ENCODE assay signal across 3 worm cellular contexts in the genomic region with DNA sequence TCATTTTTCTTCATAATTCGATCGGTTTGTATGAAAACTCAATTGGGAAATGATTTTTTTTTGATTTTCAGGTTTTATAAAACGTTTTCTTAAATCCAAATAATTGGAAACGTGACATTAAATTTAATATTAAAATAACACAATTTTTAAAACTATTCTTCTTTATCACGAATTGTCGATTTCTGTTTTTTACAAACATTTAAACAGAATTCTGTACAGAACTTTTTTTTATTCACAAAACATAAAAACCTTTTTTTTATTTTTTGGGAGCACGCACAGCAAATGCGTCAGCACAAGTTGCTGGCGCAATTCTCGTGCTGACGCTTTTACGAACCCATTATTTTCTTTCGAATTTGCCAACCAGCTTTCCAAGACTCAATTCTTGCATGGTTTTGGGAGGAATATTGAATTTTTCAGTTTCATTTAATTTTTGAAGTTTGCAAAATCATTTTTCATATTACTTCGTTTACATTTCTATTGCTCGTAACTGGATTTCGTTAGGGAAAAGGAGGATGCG.
TF ChIP-seq lines count a peak whose summit lies in the region.

A gene (minus strand): TSS at position 51 of the 517 bp plus-strand sequence.

TF ChIP-seq in whole organism, L2 larva, 48 proteins besides CTCF, POLR2A, EP300 and RAD21 (continued from another document):
- TF ChIP-seq lin-13 (GFP tag; optimal IDR thresholded peaks at IDR 0.05; lab: Kevin White, UChicago) (peak; percentile 71), crh-2 (tag; optimal IDR thresholded peaks at IDR 0.05; lab: Kevin White, UChicago) (peak; percentile 94), lsy-2 (tag; optimal IDR thresholded peaks at IDR 0.05; lab: Kevin White, UChicago) (peak; percentile 72 to 87), nhr-6 (tag; optimal IDR thresholded peaks at IDR 0.05; lab: Kevin White, UChicago) (peak; percentile 43), fos-1 (tag; optimal IDR thresholded peaks at IDR 0.05; lab: Kevin White, UChicago) (peak; percentile 46), ztf-1 (GFP tag; conservative IDR thresholded peaks at IDR 0.05; lab: Robert Waterston, UW) (no peak), gmeb-1 (tag; optimal IDR thresholded peaks at IDR 0.05; lab: Kevin White, UChicago) (peak; percentile 83), R02D3.7 (tag; optimal IDR thresholded peaks at IDR 0.05; lab: Kevin White, UChicago) (no peak)
TF ChIP-seq in whole organism, L2 larva: peak in this region for 19.

TF ChIP-seq in whole organism, L4 larva, 104 proteins besides CTCF, POLR2A, EP300 and RAD21 (continued from another document and continues in another):
- TF ChIP-seq mdt-29 (GFP tag; IDR thresholded peaks at IDR 0.05; lab: Robert Waterston, UW) (no peak), skn-1 (tag; optimal IDR thresholded peaks at IDR 0.05; lab: Kevin White, UChicago) (no peak), ceh-62 (tag; optimal IDR thresholded peaks at IDR 0.05; lab: Kevin White, UChicago) (no peak), tag-97 (GFP tag; IDR thresholded peaks at IDR 0.05; lab: Robert Waterston, UW) (no peak), ZK337.2 (GFP tag; IDR thresholded peaks at IDR 0.05; lab: Robert Waterston, UW) (no peak), pha-4 (GFP tag; IDR thresholded peaks at IDR 0.05; lab: Robert Waterston, UW) (no peak), pha-4 (tag; optimal IDR thresholded peaks at IDR 0.05; lab: Kevin White, UChicago) (peak; percentile 53), T26A8.4 (GFP tag; IDR thresholded peaks at IDR 0.05; lab: Robert Waterston, UW) (peak; percentile 40; the same call in 1 of the 2 replicates), tra-1 (GFP tag; IDR thresholded peaks at IDR 0.05; lab: Robert Waterston, UW) (no peak), nhr-6 (tag; optimal IDR thresholded peaks at IDR 0.05; lab: Kevin White, UChicago) (peak; percentile 17), nhr-25 (tag; optimal IDR thresholded peaks at IDR 0.05; lab: Kevin White, UChicago; ENCODE audit: borderline replicate concordance, insufficient read depth) (peak; percentile 16), egl-27 (tag; optimal IDR thresholded peaks at IDR 0.05; lab: Kevin White, UChicago) (no peak), unc-130 (GFP tag; optimal IDR thresholded peaks at IDR 0.05; lab: Kevin White, UChicago) (peak; percentile 21), nhr-28 (tag; optimal IDR thresholded peaks at IDR 0.05; lab: Kevin White, UChicago) (peak; percentile 44), egl-43 (GFP tag; IDR thresholded peaks at IDR 0.05; lab: Robert Waterston, UW) (no peak), F37D6.2 (tag; optimal IDR thresholded peaks at IDR 0.05; lab: Kevin White, UChicago) (peak; percentile 30), F49E8.2 (tag; optimal IDR thresholded peaks at IDR 0.05; lab: Kevin White, UChicago; ENCODE audit: borderline replicate concordance) (no peak), lin-13 (GFP tag; optimal IDR thresholded peaks at IDR 0.05; lab: Kevin White, UChicago) (no peak), dmd-8 (GFP tag; IDR thresholded peaks at IDR 0.05; lab: Robert Waterston, UW) (no peak), nhr-42 (GFP tag; IDR thresholded peaks at IDR 0.05; lab: Robert Waterston, UW) (no peak), fkh-10 (GFP tag; optimal IDR thresholded peaks at IDR 0.05; lab: Kevin White, UChicago) (peak; percentile 30), ztf-7 (tag; optimal IDR thresholded peaks at IDR 0.05; lab: Kevin White, UChicago) (peak; percentile 54), ceh-28 (tag; optimal IDR thresholded peaks at IDR 0.05; lab: Kevin White, UChicago) (no peak), nhr-11 (tag; optimal IDR thresholded peaks at IDR 0.05; lab: Kevin White, UChicago) (no peak), zip-11 (GFP tag; IDR thresholded peaks at IDR 0.05; lab: Robert Waterston, UW) (no peak), aha-1 (tag; lab: Kevin White, UChicago) (no peak), ceh-20 (GFP tag; IDR thresholded peaks at IDR 0.05; lab: Robert Waterston, UW) (no peak), ceh-32 (tag; optimal IDR thresholded peaks at IDR 0.05; lab: Kevin White, UChicago; ENCODE audit: poor library complexity) (no peak), zfp-3 (GFP tag; conservative IDR thresholded peaks at IDR 0.05; lab: Robert Waterston, UW) (no peak), ztf-11 (tag; optimal IDR thresholded peaks at IDR 0.05; lab: Kevin White, UChicago) (no peak), dmd-9 (GFP tag; IDR thresholded peaks at IDR 0.05; lab: Robert Waterston, UW) (no peak), hlh-30 (tag; optimal IDR thresholded peaks at IDR 0.05; lab: Kevin White, UChicago; ENCODE audit: insufficient read depth) (peak; percentile 59), arid-1 (GFP tag; conservative IDR thresholded peaks at IDR 0.05; lab: Robert Waterston, UW) (no peak), daf-19 (GFP tag; conservative IDR thresholded peaks at IDR 0.05; lab: Robert Waterston, UW) (no peak), lin-15B (tag; optimal IDR thresholded peaks at IDR 0.05; lab: Kevin White, UChicago) (no peak), daf-8 (GFP tag; IDR thresholded peaks at IDR 0.05; lab: Robert Waterston, UW) (no peak), ceh-44 (GFP tag; IDR thresholded peaks at IDR 0.05; lab: Robert Waterston, UW) (no peak), unc-62 (GFP tag; optimal IDR thresholded peaks at IDR 0.05 in 1 of 2; lab: Kevin White, UChicago) (no peak), unc-62 (tag; optimal IDR thresholded peaks at IDR 0.05; lab: Kevin White, UChicago) (no peak), lin-29 (GFP tag; IDR thresholded peaks at IDR 0.05; lab: Robert Waterston, UW) (0 out of 2 replicates have a peak, but pooled peaks have one; percentile 26), sdz-12 (GFP tag; optimal IDR thresholded peaks at IDR 0.05; lab: Kevin White, UChicago) (no peak), mxl-3 (GFP tag; optimal IDR thresholded peaks at IDR 0.05; lab: Kevin White, UChicago) (no peak), fos-1 (tag; optimal IDR thresholded peaks at IDR 0.05; lab: Kevin White, UChicago) (no peak), lin-1 (GFP tag; IDR thresholded peaks at IDR 0.05; lab: Robert Waterston, UW) (no peak), lin-39 (tag; optimal IDR thresholded peaks at IDR 0.05; lab: Kevin White, UChicago) (no peak), madf-5 (GFP tag; IDR thresholded peaks at IDR 0.05; lab: Robert Waterston, UW) (no peak), F10B5.3 (tag; optimal IDR thresholded peaks at IDR 0.05; lab: Kevin White, UChicago) (no peak), cey-2 (tag; optimal IDR thresholded peaks at IDR 0.05; lab: Kevin White, UChicago; ENCODE audit: borderline replicate concordance, insufficient read depth) (no peak), zag-1 (tag; optimal IDR thresholded peaks at IDR 0.05; lab: Kevin White, UChicago) (no peak), pqm-1 (tag; optimal IDR thresholded peaks at IDR 0.05; lab: Kevin White, UChicago) (no peak), ama-1 (optimal IDR thresholded peaks at IDR 0.05; lab: Kevin White, UChicago) (no peak), nhr-48 (tag; optimal IDR thresholded peaks at IDR 0.05; lab: Kevin White, UChicago) (peak; percentile 7), nhr-10 (tag; optimal IDR thresholded peaks at IDR 0.05; lab: Kevin White, UChicago) (no peak), daf-16 (GFP tag; optimal IDR thresholded peaks at IDR 0.05; lab: Kevin White, UChicago) (peak in 1 of 2 experiments; percentile 19), daf-16 (tag; optimal IDR thresholded peaks at IDR 0.05; lab: Kevin White, UChicago) (peak; percentile 36), R02D3.7 (tag; optimal IDR thresholded peaks at IDR 0.05; lab: Kevin White, UChicago) (no peak), nhr-102 (tag; optimal IDR thresholded peaks at IDR 0.05; lab: Kevin White, UChicago) (peak; percentile 41), saeg-2 (GFP tag; IDR thresholded peaks at IDR 0.05; lab: Robert Waterston, UW) (no peak), mes-2 (tag; optimal IDR thresholded peaks at IDR 0.05; lab: Kevin White, UChicago; ENCODE audit: poor library complexity, severe bottlenecking) (peak; percentile 69), nhr-41 (GFP tag; IDR thresholded peaks at IDR 0.05; lab: Robert Waterston, UW) (no peak)

TF ChIP-seq in whole organism, late embryonic, 69 proteins besides CTCF, POLR2A, EP300 and RAD21 (continued from another document):
- TF ChIP-seq F13H6.1 (tag; optimal IDR thresholded peaks at IDR 0.05; lab: Kevin White, UChicago) (no peak), ceh-2 (tag; optimal IDR thresholded peaks at IDR 0.05; lab: Kevin White, UChicago) (no peak), sox-4 (tag; optimal IDR thresholded peaks at IDR 0.05; lab: Kevin White, UChicago) (peak; percentile 6), madf-2 (tag; optimal IDR thresholded peaks at IDR 0.05; lab: Kevin White, UChicago) (no peak), nhr-11 (tag; optimal IDR thresholded peaks at IDR 0.05; lab: Kevin White, UChicago) (no peak), rnt-1 (tag; optimal IDR thresholded peaks at IDR 0.05; lab: Kevin White, UChicago) (no peak), eyg-1 (tag; optimal IDR thresholded peaks at IDR 0.05; lab: Kevin White, UChicago) (no peak), fkh-10 (GFP tag; optimal IDR thresholded peaks at IDR 0.05; lab: Kevin White, UChicago) (no peak), ceh-14 (tag; optimal IDR thresholded peaks at IDR 0.05; lab: Kevin White, UChicago) (no peak), hlh-8 (tag; optimal IDR thresholded peaks at IDR 0.05; lab: Kevin White, UChicago) (no peak), C38D4.7 (GFP tag; optimal IDR thresholded peaks at IDR 0.05; lab: Kevin White, UChicago) (no peak), syd-9 (tag; optimal IDR thresholded peaks at IDR 0.05; lab: Kevin White, UChicago) (no peak), ama-1 (optimal IDR thresholded peaks at IDR 0.05; lab: Kevin White, UChicago) (no peak), pha-2 (tag; optimal IDR thresholded peaks at IDR 0.05; lab: Kevin White, UChicago) (no peak), pqm-1 (tag; optimal IDR thresholded peaks at IDR 0.05; lab: Kevin White, UChicago) (no peak), hlh-13 (GFP tag; optimal IDR thresholded peaks at IDR 0.05; lab: Kevin White, UChicago) (no peak), ceh-48 (tag; optimal IDR thresholded peaks at IDR 0.05; lab: Kevin White, UChicago) (no peak), gmeb-2 (tag; optimal IDR thresholded peaks at IDR 0.05; lab: Kevin White, UChicago) (no peak), odd-2 (tag; optimal IDR thresholded peaks at IDR 0.05; lab: Kevin White, UChicago) (no peak), hlh-30 (tag; optimal IDR thresholded peaks at IDR 0.05; lab: Kevin White, UChicago; ENCODE audit: insufficient read depth) (no peak), ceh-9 (tag; optimal IDR thresholded peaks at IDR 0.05; lab: Kevin White, UChicago) (no peak), nhr-232 (tag; optimal IDR thresholded peaks at IDR 0.05; lab: Kevin White, UChicago) (no peak), C08G9.2 (tag; optimal IDR thresholded peaks at IDR 0.05; lab: Kevin White, UChicago) (no peak), ceh-19 (GFP tag; optimal IDR thresholded peaks at IDR 0.05; lab: Kevin White, UChicago) (no peak), sox-2 (GFP tag; IDR thresholded peaks at IDR 0.05; lab: Robert Waterston, UW) (no peak), mec-3 (tag; optimal IDR thresholded peaks at IDR 0.05; lab: Kevin White, UChicago; ENCODE audit: borderline replicate concordance) (no peak), unc-42 (tag; optimal IDR thresholded peaks at IDR 0.05; lab: Kevin White, UChicago) (no peak), ceh-34 (tag; optimal IDR thresholded peaks at IDR 0.05; lab: Kevin White, UChicago) (peak; percentile 10), pros-1 (tag; optimal IDR thresholded peaks at IDR 0.05; lab: Kevin White, UChicago) (no peak), hlh-6 (tag; optimal IDR thresholded peaks at IDR 0.05; lab: Kevin White, UChicago) (no peak), Y22D7AL.16 (tag; optimal IDR thresholded peaks at IDR 0.05; lab: Kevin White, UChicago) (no peak), unc-3 (GFP tag; conservative IDR thresholded peaks at IDR 0.05; lab: Robert Waterston, UW) (no peak), unc-3 (tag; optimal IDR thresholded peaks at IDR 0.05; lab: Kevin White, UChicago) (no peak), ceh-24 (tag; optimal IDR thresholded peaks at IDR 0.05; lab: Kevin White, UChicago) (no peak), elt-4 (tag; optimal IDR thresholded peaks at IDR 0.05; lab: Kevin White, UChicago) (no peak), pag-3 (tag; optimal IDR thresholded peaks at IDR 0.05; lab: Kevin White, UChicago; ENCODE audit: borderline replicate concordance) (no peak), fkh-6 (tag; optimal IDR thresholded peaks at IDR 0.05; lab: Kevin White, UChicago) (no peak), ahr-1 (tag; optimal IDR thresholded peaks at IDR 0.05; lab: Kevin White, UChicago) (no peak), ceh-31 (tag; optimal IDR thresholded peaks at IDR 0.05; lab: Kevin White, UChicago) (peak; percentile 30), elt-2 (tag; optimal IDR thresholded peaks at IDR 0.05; lab: Kevin White, UChicago) (peak; percentile 34), pat-9 (tag; optimal IDR thresholded peaks at IDR 0.05; lab: Kevin White, UChicago) (no peak), dmd-4 (tag; optimal IDR thresholded peaks at IDR 0.05; lab: Kevin White, UChicago; ENCODE audit: borderline replicate concordance) (no peak), unc-55 (GFP tag; optimal IDR thresholded peaks at IDR 0.05; lab: Kevin White, UChicago) (no peak), tbx-7 (tag; optimal IDR thresholded peaks at IDR 0.05; lab: Kevin White, UChicago) (no peak), T23F11.4 (GFP tag; optimal IDR thresholded peaks at IDR 0.05; lab: Kevin White, UChicago) (no peak)
TF ChIP-seq in whole organism, late embryonic: peak in this region for 11.
